Worm (Caenorhabditis elegans) whole organism, L3 larva: ENCODE measurements around the gene srh-18.

Source experiments
- R02D3.7 ChIP-seq: fragments of 150-350 bp; optimal IDR thresholded peaks from 2 replicates; lab custom pipeline; 2014; ENCODE audit warnings: missing biosample characterization, missing genetic modification characterization
- ceh-16 ChIP-seq: sonication (generic microtip); optimal IDR thresholded peaks from 2 replicates; lab custom pipeline; 2017; ENCODE audit warnings: missing biosample characterization, missing genetic modification characterization
- egl-5 ChIP-seq: fragments of 150-350 bp; optimal IDR thresholded peaks from 2 replicates; lab custom pipeline; 2017; ENCODE audit warnings: missing biosample characterization, missing genetic modification reagents, missing genetic modification characterization, inconsistent platforms
- eor-1 ChIP-seq, 2 experiments: fragments of 150-350 bp; optimal IDR thresholded peaks; 2 replicates each; lab custom pipeline; 2014 to 2018; ENCODE audit warnings: missing biosample characterization in 2 of 2, missing genetic modification characterization in 2 of 2
- fkh-10 ChIP-seq: sonication (generic microtip); optimal IDR thresholded peaks from 2 replicates; lab custom pipeline; 2017; ENCODE audit warnings: missing biosample characterization, missing genetic modification reagents, missing genetic modification characterization
- jun-1 ChIP-seq: fragments of 150-350 bp; optimal IDR thresholded peaks from 2 replicates; lab custom pipeline; 2014; ENCODE audit warnings: missing biosample characterization, missing genetic modification reagents, missing genetic modification characterization
- lin-15B ChIP-seq: fragments of 150-350 bp; optimal IDR thresholded peaks from 2 replicates; lab custom pipeline; 2014; ENCODE audit warnings: missing biosample characterization, missing genetic modification characterization
- nfya-1 ChIP-seq: sonication (generic microtip); optimal IDR thresholded peaks from 2 replicates; lab custom pipeline; 2017; ENCODE audit warnings: missing genetic modification characterization, mild to moderate bottlenecking, missing compliant biosample characterization, antibody characterized with exemption, moderate library complexity; ENCODE audit not compliant: insufficient read depth
- nhr-43 ChIP-seq: sonication (generic microtip); optimal IDR thresholded peaks from 2 replicates; lab custom pipeline; 2016; ENCODE audit warnings: mild to moderate bottlenecking, missing genetic modification characterization, missing compliant biosample characterization; ENCODE audit not compliant: poor library complexity, severe bottlenecking
- nhr-76 ChIP-seq: fragments of 150-350 bp; sonication (generic microtip); optimal IDR thresholded peaks from 5 replicates; lab custom pipeline; 2014; ENCODE audit warnings: missing biosample characterization, missing genetic modification characterization
- pha-4 ChIP-seq: fragments of 150-350 bp; optimal IDR thresholded peaks from 2 replicates; lab custom pipeline; 2014; ENCODE audit warnings: missing biosample characterization, missing genetic modification reagents, missing genetic modification characterization
- snpc-4 ChIP-seq: fragments of 150-350 bp; optimal IDR thresholded peaks from 2 replicates; lab custom pipeline; 2014; ENCODE audit warnings: missing biosample characterization, missing genetic modification characterization
- unc-62 ChIP-seq: fragments of 150-350 bp; sonication (generic microtip); optimal IDR thresholded peaks from 4 replicates; lab custom pipeline; 2014; ENCODE audit warnings: missing biosample characterization, missing genetic modification reagents, missing genetic modification characterization
- ztf-4 ChIP-seq: fragments of 150-350 bp; optimal IDR thresholded peaks from 2 replicates; lab custom pipeline; 2014; ENCODE audit warnings: missing biosample characterization, missing genetic modification characterization

DNA sequence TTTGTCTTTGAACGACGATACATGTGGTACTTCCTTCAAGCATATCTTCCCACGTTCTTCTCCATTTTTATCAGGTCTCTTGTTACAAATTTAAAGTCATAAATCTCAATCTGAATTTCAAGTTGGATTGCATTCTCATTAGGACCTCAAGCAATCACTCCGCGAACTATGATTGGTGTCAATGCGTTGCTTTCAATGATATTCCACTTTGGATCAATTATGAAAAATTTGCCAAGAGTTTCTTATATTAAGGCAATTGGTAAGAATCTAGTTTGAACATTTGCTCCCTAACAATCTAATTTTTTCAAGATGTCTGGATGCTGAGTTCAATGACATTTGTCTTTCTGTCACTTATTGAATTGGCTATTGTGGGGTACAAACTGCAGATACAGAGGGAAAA lies 24.0 kb downstream of the srh-18 start:
- no peak for TF ChIP-seq pha-4 (tag; lab: Kevin White, UChicago)
- no peak for TF ChIP-seq egl-5 (tag; lab: Kevin White, UChicago)
- TF ChIP-seq nhr-76 (tag; lab: Kevin White, UChicago): no peak
- TF ChIP-seq jun-1 (tag; lab: Kevin White, UChicago): no peak
- no peak for TF ChIP-seq ztf-4
- no peak for TF ChIP-seq fkh-10 (GFP tag; lab: Kevin White, UChicago)
- TF ChIP-seq snpc-4 (tag; lab: Kevin White, UChicago): no peak
- TF ChIP-seq eor-1 (tag; optimal IDR thresholded peaks at IDR 0.05; lab: Kevin White, UChicago): no peak
- TF ChIP-seq lin-15B: no peak
- no peak for TF ChIP-seq unc-62 (GFP tag; lab: Kevin White, UChicago)
- TF ChIP-seq R02D3.7 (tag; lab: Kevin White, UChicago): no peak
- no peak for TF ChIP-seq ceh-16 (tag; lab: Kevin White, UChicago)
- no peak for TF ChIP-seq nfya-1 (tag; lab: Kevin White, UChicago)
- no peak for TF ChIP-seq nhr-43 (tag; lab: Kevin White, UChicago)
